Fruit fly (Drosophila melanogaster): ENCODE results near the gene CG31673.
A peak's percentile ranks its signal among the peaks of the same experiment; 100 is the strongest.

Gene CG31673

DNA sequence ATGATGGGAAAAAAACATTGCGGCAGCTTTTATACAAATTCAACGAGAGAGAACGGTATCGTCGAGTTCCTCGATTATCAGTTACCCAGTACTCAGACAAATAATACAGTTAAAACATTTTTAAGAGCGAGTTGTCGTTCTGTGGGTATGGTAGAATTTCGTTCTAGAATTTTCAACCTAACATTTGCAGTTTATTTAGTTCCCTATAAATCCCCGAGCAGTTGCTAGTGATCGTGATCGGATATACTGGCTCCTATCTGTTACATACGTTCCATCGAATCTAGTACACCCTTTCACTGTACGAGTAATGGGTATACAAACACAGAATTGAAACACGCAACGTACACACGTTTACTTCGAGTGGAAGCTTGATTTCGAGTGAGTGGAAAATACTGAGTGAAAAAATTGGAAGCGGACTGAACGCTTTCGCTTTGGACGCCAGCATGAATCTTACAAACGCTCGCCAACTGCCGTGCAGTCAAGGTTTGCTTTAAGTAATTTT is 35.4 kb downstream of the CG31673 start, which contains the start of gene CG9338 (continued):
- peak; percentile 76 for TF ChIP-seq corto (GFP tag; optimal IDR thresholded peaks at IDR 0.05)
- no peak for TF ChIP-seq br (optimal IDR thresholded peaks at IDR 0.05)
- peak; percentile 35 for TF ChIP-seq CG10431 (GFP tag; optimal IDR thresholded peaks at IDR 0.05)
- peak; percentile 77 for TF ChIP-seq Dbx (GFP tag; IDR thresholded peaks at IDR 0.05)
- no peak for TF ChIP-seq pfk (GFP tag; optimal IDR thresholded peaks at IDR 0.05)
- TF ChIP-seq HLH3B (GFP tag; IDR thresholded peaks at IDR 0.05), result peak; percentile 75; the same call in 1 of the 2 replicates
- no peak for TF ChIP-seq Sin3A (optimal IDR thresholded peaks at IDR 0.05)
- TF ChIP-seq trh (GFP tag; optimal IDR thresholded peaks at IDR 0.05), result peak; percentile 42
- no peak for TF ChIP-seq CG34224 (GFP tag; IDR thresholded peaks at IDR 0.05; ENCODE audit: partially characterized antibody)
- TF ChIP-seq CG10147 (GFP tag; optimal IDR thresholded peaks at IDR 0.05), result peak; percentile 72
- peak; percentile 63 for TF ChIP-seq run (tag; optimal IDR thresholded peaks at IDR 0.05)
- no peak for TF ChIP-seq unc-4 (GFP tag; IDR thresholded peaks at IDR 0.05; ENCODE audit: partially characterized antibody)
- TF ChIP-seq ro (GFP tag; IDR thresholded peaks at IDR 0.05), result no peak
- peak; percentile 75 for TF ChIP-seq gcm (GFP tag; optimal IDR thresholded peaks at IDR 0.05)
- peak; percentile 36 for TF ChIP-seq MTF-1 (GFP tag; optimal IDR thresholded peaks at IDR 0.05; ENCODE audit: borderline replicate concordance)
- peak; percentile 76 for TF ChIP-seq gt (GFP tag; IDR thresholded peaks at IDR 0.05)
- peak; percentile 82 for TF ChIP-seq CG16779 (GFP tag; IDR thresholded peaks at IDR 0.05)
- TF ChIP-seq bbx (GFP tag; IDR thresholded peaks at IDR 0.05; ENCODE audit: partially characterized antibody), result peak; percentile 57; the same call in 1 of the 2 replicates
- peak; percentile 74; the same call in 1 of the 3 replicates for TF ChIP-seq CG3726 (GFP tag; IDR thresholded peaks at IDR 0.05)
- peak; percentile 95 for TF ChIP-seq CG4424 (GFP tag; optimal IDR thresholded peaks at IDR 0.05)
- TF ChIP-seq chn (GFP tag; optimal IDR thresholded peaks at IDR 0.05), result peak; percentile 75
- TF ChIP-seq slou (GFP tag; optimal IDR thresholded peaks at IDR 0.05), result peak; percentile 47
- peak; percentile 91 for TF ChIP-seq CG31224 (GFP tag; IDR thresholded peaks at IDR 0.05)
- TF ChIP-seq CG4617 (GFP tag; optimal IDR thresholded peaks at IDR 0.05; ENCODE audit: borderline replicate concordance), result peak; percentile 16
- TF ChIP-seq Vsx1 (GFP tag; optimal IDR thresholded peaks at IDR 0.05), result peak; percentile 63
- TF ChIP-seq seq (GFP tag; IDR thresholded peaks at IDR 0.05), result peak; percentile 66; the same call in 1 of the 2 replicates
- peak; percentile 76 for TF ChIP-seq bab2 (GFP tag; optimal IDR thresholded peaks at IDR 0.05)
- TF ChIP-seq croc (GFP tag; conservative IDR thresholded peaks at IDR 0.05), result peak; percentile 88
- peak; percentile 31 for TF ChIP-seq schlank (tag; optimal IDR thresholded peaks at IDR 0.05)
- TF ChIP-seq lmd (GFP tag; IDR thresholded peaks at IDR 0.05), result peak; percentile 86
- TF ChIP-seq hb (GFP tag; IDR thresholded peaks at IDR 0.05; ENCODE audit: partially characterized antibody), result no peak
- no peak for TF ChIP-seq aop (GFP tag; IDR thresholded peaks at IDR 0.05)
- peak; percentile 69 for TF ChIP-seq Dad (GFP tag; optimal IDR thresholded peaks at IDR 0.05)
- TF ChIP-seq CG1024 (GFP tag; IDR thresholded peaks at IDR 0.05), result no peak
- peak; percentile 76 for TF ChIP-seq CG12299 (tag; optimal IDR thresholded peaks at IDR 0.05)
- peak; percentile 89 for TF ChIP-seq CG14667 (GFP tag; IDR thresholded peaks at IDR 0.05)
- no peak for TF ChIP-seq CkIIα-i1 (GFP tag; IDR thresholded peaks at IDR 0.05)
- peak; percentile 48 for TF ChIP-seq CG5245 (GFP tag; optimal IDR thresholded peaks at IDR 0.05)
- TF ChIP-seq CG11560 (tag; IDR thresholded peaks at IDR 0.05), result no peak
- peak; percentile 97 for TF ChIP-seq CG31441 (GFP tag; IDR thresholded peaks at IDR 0.05)
- TF ChIP-seq Atf6 (GFP tag; IDR thresholded peaks at IDR 0.05), result peak; percentile 81
- TF ChIP-seq HLH54F (GFP tag; optimal IDR thresholded peaks at IDR 0.05), result peak; percentile 73
- peak; percentile 39 for TF ChIP-seq wek (GFP tag; optimal IDR thresholded peaks at IDR 0.05)
- no peak for TF ChIP-seq CG2129 (GFP tag; IDR thresholded peaks at IDR 0.05; ENCODE audit: partially characterized antibody)
- peak; percentile 91 for TF ChIP-seq nerfin-1 (tag; optimal IDR thresholded peaks at IDR 0.05)
- TF ChIP-seq kay (GFP tag; optimal IDR thresholded peaks at IDR 0.05), result peak; percentile 90
- peak; percentile 61 for TF ChIP-seq lbe (GFP tag; optimal IDR thresholded peaks at IDR 0.05)
- peak; percentile 72 for TF ChIP-seq Atf3 (GFP tag; optimal IDR thresholded peaks at IDR 0.05)
- peak; percentile 38; the same call in 1 of the 2 replicates for TF ChIP-seq MBD-R2 (GFP tag; IDR thresholded peaks at IDR 0.05)
- no peak for TF ChIP-seq Opbp (GFP tag; IDR thresholded peaks at IDR 0.05; ENCODE audit: partially characterized antibody)
- peak; percentile 75 to 84 for TF ChIP-seq Pdp1 (GFP tag; optimal IDR thresholded peaks at IDR 0.05)

Measured in whole organism, embryonic.